Worm (Caenorhabditis elegans) whole organism, early embryonic: ENCODE measurements around the gene C35A5.3.

Experiments
- B0310.2 ChIP-seq: sonication (generic microtip); optimal IDR thresholded peaks from 2 replicates; lab custom pipeline; 2016; ENCODE audit warnings: mild to moderate bottlenecking, missing genetic modification characterization, missing compliant biosample characterization
- F13C5.2 ChIP-seq: sonication (generic microtip); optimal IDR thresholded peaks from 2 replicates; lab custom pipeline; 2017; ENCODE audit warnings: mild to moderate bottlenecking, missing genetic modification characterization, inconsistent platforms, missing compliant biosample characterization
- aly-1 ChIP-seq: sonication (generic microtip); optimal IDR thresholded peaks from 2 replicates; lab custom pipeline; 2016; ENCODE audit warnings: missing genetic modification characterization, missing compliant biosample characterization
- ama-1 ChIP-seq: fragments of 150-350 bp; optimal IDR thresholded peaks from 2 replicates; lab custom pipeline; 2014
- ceh-13 ChIP-seq: fragments of 200-800 bp; sonication (Bioruptor generic); optimal IDR thresholded peaks from 2 replicates; lab custom pipeline; 2018; ENCODE audit warnings: mild to moderate bottlenecking, missing genetic modification characterization, missing compliant biosample characterization
- ceh-36 ChIP-seq: sonication (generic microtip); optimal IDR thresholded peaks from 2 replicates; lab custom pipeline; 2016; ENCODE audit warnings: missing genetic modification characterization, inconsistent platforms, missing compliant biosample characterization
- ets-7 ChIP-seq: sonication (generic microtip); optimal IDR thresholded peaks from 2 replicates; lab custom pipeline; 2016; ENCODE audit warnings: missing genotype, missing genetic modification characterization, missing compliant biosample characterization
- flt-1 ChIP-seq: fragments of 200-800 bp; sonication (Bioruptor generic); IDR thresholded peaks from 2 replicates; pipeline ENCODE4 v1.3.6; 2022; ENCODE audit warnings: missing genetic modification characterization, missing compliant biosample characterization
- hmbx-1 ChIP-seq: sonication (generic microtip); optimal IDR thresholded peaks from 2 replicates; lab custom pipeline; 2016; ENCODE audit warnings: mild to moderate bottlenecking, missing genetic modification characterization, missing compliant biosample characterization
- hmg-4 ChIP-seq: fragments of 200-800 bp; sonication (Bioruptor generic); optimal IDR thresholded peaks from 2 replicates; lab custom pipeline; 2018; ENCODE audit warnings: mild to moderate bottlenecking, missing genetic modification characterization, missing compliant biosample characterization
- hnd-1 ChIP-seq: sonication (generic microtip); optimal IDR thresholded peaks from 2 replicates; lab custom pipeline; 2016; ENCODE audit warnings: missing genetic modification characterization, missing compliant biosample characterization
- pes-1 ChIP-seq: fragments of 200-800 bp; sonication (Bioruptor generic); IDR thresholded peaks from 2 replicates; pipeline ENCODE4 v1.3.6; 2022; ENCODE audit warnings: missing genetic modification reagents, missing genetic modification characterization, missing compliant biosample characterization
- scrt-1 ChIP-seq: fragments of 200-800 bp; sonication (Bioruptor generic); IDR thresholded peaks from 2 replicates; pipeline ENCODE4 v1.3.6; 2022; ENCODE audit warnings: missing genetic modification characterization, missing compliant biosample characterization
- sea-1 ChIP-seq: fragments of 200-800 bp; sonication (Bioruptor generic); conservative IDR thresholded peaks from 2 replicates; pipeline ENCODE4 v1.3.6; 2022; ENCODE audit warnings: missing genetic modification characterization, missing compliant biosample characterization
- tbx-11 ChIP-seq: fragments of 200-800 bp; sonication (Bioruptor generic); IDR thresholded peaks from 2 replicates; pipeline ENCODE4 v1.3.6; 2022; ENCODE audit warnings: missing genetic modification characterization, missing compliant biosample characterization
- tbx-37 ChIP-seq: fragments of 200-800 bp; sonication (Bioruptor generic); conservative IDR thresholded peaks from 2 replicates; pipeline ENCODE4 v1.3.6; 2022; ENCODE audit warnings: missing genetic modification reagents, missing genetic modification characterization, missing compliant biosample characterization
- tra-4 ChIP-seq: sonication (generic microtip); optimal IDR thresholded peaks from 2 replicates; lab custom pipeline; 2017; ENCODE audit warnings: missing genetic modification characterization, missing compliant biosample characterization

The C35A5.3 gene

ce11 chrV:10474040-10474439 is 27.2 kb downstream of the C35A5.3 start:
- TF ChIP-seq ceh-36 (tag; lab: Kevin White, UChicago): no peak
- TF ChIP-seq hmg-4 (GFP tag; lab: Kevin White, UChicago): no peak
- no peak for TF ChIP-seq ceh-13
- TF ChIP-seq ama-1 (lab: Kevin White, UChicago): no peak
- no peak for TF ChIP-seq tra-4 (tag; lab: Kevin White, UChicago)
- TF ChIP-seq aly-1 (tag; lab: Kevin White, UChicago): no peak
- no peak for TF ChIP-seq tbx-37 (GFP tag; lab: Robert Waterston, UW)
- TF ChIP-seq sea-1: no peak
- no peak for TF ChIP-seq hmbx-1 (tag; lab: Kevin White, UChicago)
- no peak for TF ChIP-seq pes-1 (GFP tag; lab: Robert Waterston, UW)
- no peak for TF ChIP-seq scrt-1 (GFP tag; lab: Robert Waterston, UW)
- no peak for TF ChIP-seq tbx-11
- TF ChIP-seq F13C5.2 (tag; lab: Kevin White, UChicago): no peak
- no peak for TF ChIP-seq ets-7
- no peak for TF ChIP-seq flt-1

- TF ChIP-seq hmg-4 (GFP tag; lab: Kevin White, UChicago): no peak
Observed at ce11 chrV:10472901-10473774, 28.1 kb downstream of the C35A5.3 start.

- TF ChIP-seq B0310.2 (tag; lab: Kevin White, UChicago) (no peak), tra-4 (tag; lab: Kevin White, UChicago) (no peak), flt-1 (no peak), tbx-11 (no peak), sea-1 (no peak), hnd-1 (tag; lab: Kevin White, UChicago) (no peak), ama-1 (lab: Kevin White, UChicago) (no peak), F13C5.2 (tag; lab: Kevin White, UChicago) (no peak), pes-1 (GFP tag; lab: Robert Waterston, UW) (no peak), aly-1 (tag; lab: Kevin White, UChicago) (no peak), hmg-4 (GFP tag; lab: Kevin White, UChicago) (no peak)
Observed at ce11 chrV:10471007-10471406, 30.2 kb downstream of the C35A5.3 start.

ce11 chrV:10469845-10470244 is 31.4 kb downstream of the C35A5.3 start:
- TF ChIP-seq flt-1 (no peak), scrt-1 (GFP tag; lab: Robert Waterston, UW) (no peak), hnd-1 (tag; lab: Kevin White, UChicago) (no peak), tbx-11 (no peak), hmg-4 (GFP tag; lab: Kevin White, UChicago) (no peak), tra-4 (tag; lab: Kevin White, UChicago) (no peak), ceh-36 (tag; lab: Kevin White, UChicago) (no peak), ets-7 (no peak)

ce11 chrV:10468709-10469108 is 32.5 kb downstream of the C35A5.3 start:
- TF ChIP-seq tbx-37 (GFP tag; lab: Robert Waterston, UW) (no peak), aly-1 (tag; lab: Kevin White, UChicago) (no peak), F13C5.2 (tag; lab: Kevin White, UChicago) (no peak), hmbx-1 (tag; lab: Kevin White, UChicago) (no peak), tbx-11 (no peak), ets-7 (no peak), B0310.2 (tag; lab: Kevin White, UChicago) (no peak), flt-1 (no peak), ceh-36 (tag; lab: Kevin White, UChicago) (no peak), hmg-4 (GFP tag; lab: Kevin White, UChicago) (no peak), ceh-13 (no peak), sea-1 (no peak), ama-1 (lab: Kevin White, UChicago) (no peak), pes-1 (GFP tag; lab: Robert Waterston, UW) (no peak)

- TF ChIP-seq hmbx-1 (tag; lab: Kevin White, UChicago): no peak
Observed at ce11 chrV:10468190-10468589, 33.0 kb downstream of the C35A5.3 start, which contains the start of gene egl-9. TSS of gene egl-9 (plus strand) at chrV:10468517.

ce11 chrV:10467659-10468058 is 33.5 kb downstream of the C35A5.3 start:
- no peak for TF ChIP-seq hmbx-1 (tag; lab: Kevin White, UChicago)
- TF ChIP-seq tbx-11: no peak

- TF ChIP-seq pes-1 (GFP tag; lab: Robert Waterston, UW): no peak
- no peak for TF ChIP-seq ama-1 (lab: Kevin White, UChicago)
Observed at ce11 chrV:10467104-10467503, 34.1 kb downstream of the C35A5.3 start.

ce11 chrV:10466607-10467092 is 34.5 kb downstream of the C35A5.3 start:
- no peak for TF ChIP-seq hnd-1 (tag; lab: Kevin White, UChicago)
- TF ChIP-seq ama-1 (lab: Kevin White, UChicago): no peak
- no peak for TF ChIP-seq hmbx-1 (tag; lab: Kevin White, UChicago)
- TF ChIP-seq ets-7: no peak
- TF ChIP-seq hmg-4 (GFP tag; lab: Kevin White, UChicago): peak; percentile 55
- TF ChIP-seq pes-1 (GFP tag; lab: Robert Waterston, UW): no peak
- TF ChIP-seq F13C5.2 (tag; lab: Kevin White, UChicago): peak; percentile 14
- TF ChIP-seq B0310.2 (tag; lab: Kevin White, UChicago): no peak
- no peak for TF ChIP-seq tra-4 (tag; lab: Kevin White, UChicago)
